Worm (Caenorhabditis elegans): ENCODE results near the gene W09D6.5.

W09D6.5 gene

DNA sequence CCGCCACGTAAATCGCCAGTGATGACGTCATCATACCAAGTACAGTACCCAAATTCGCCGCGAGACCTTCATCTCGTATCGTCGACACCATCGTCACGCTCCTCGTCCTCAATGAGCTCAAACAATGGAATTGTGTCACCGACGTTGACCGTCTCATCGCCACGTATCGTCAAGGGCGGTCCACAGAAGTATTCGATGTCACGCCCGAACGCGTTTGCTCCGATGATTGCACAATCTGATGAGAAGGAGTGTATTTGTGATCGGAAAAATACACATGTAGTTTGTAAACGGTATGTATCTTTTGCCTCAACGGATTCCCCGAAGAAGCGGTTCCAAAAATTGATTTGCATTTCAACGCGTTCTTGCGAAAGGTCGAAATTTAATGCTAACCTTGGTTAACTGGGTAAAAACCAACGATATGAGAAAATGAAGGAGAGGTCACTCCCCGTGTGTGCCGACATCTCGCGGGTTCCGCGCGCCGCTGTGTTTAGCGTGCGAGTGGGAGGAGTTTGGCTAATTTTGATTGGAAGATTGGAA lies 1.9 kb downstream of the W09D6.5 start:
- TF ChIP-seq ceh-32 (tag; optimal IDR thresholded peaks at IDR 0.05; ENCODE audit: poor library complexity) (no peak), dmd-6 (GFP tag; IDR thresholded peaks at IDR 0.05) (0 out of 2 replicates have a peak, but pooled peaks have one; percentile 23), fos-1 (tag; optimal IDR thresholded peaks at IDR 0.05) (no peak), nhr-42 (GFP tag; IDR thresholded peaks at IDR 0.05) (peak; percentile 45; the same call in 1 of the 2 replicates), saeg-2 (GFP tag; IDR thresholded peaks at IDR 0.05) (no peak), mxl-2 (GFP tag; conservative IDR thresholded peaks at IDR 0.05) (no peak), nhr-48 (tag; optimal IDR thresholded peaks at IDR 0.05) (no peak), zfp-2 (tag; optimal IDR thresholded peaks at IDR 0.05) (no peak), duxl-1 (tag; optimal IDR thresholded peaks at IDR 0.05; ENCODE audit: poor library complexity) (peak; percentile 59), nhr-10 (tag; optimal IDR thresholded peaks at IDR 0.05) (no peak), D1046.2 (GFP tag; IDR thresholded peaks at IDR 0.05) (no peak), php-3 (GFP tag; IDR thresholded peaks at IDR 0.05) (no peak), nhr-28 (tag; optimal IDR thresholded peaks at IDR 0.05) (no peak), set-16 (GFP tag; IDR thresholded peaks at IDR 0.05) (no peak), arid-1 (GFP tag; conservative IDR thresholded peaks at IDR 0.05) (no peak; the same call in 1 of the 2 replicates), sdz-12 (GFP tag; optimal IDR thresholded peaks at IDR 0.05) (peak; percentile 19), hmg-1.1 (GFP tag; IDR thresholded peaks at IDR 0.05) (peak; percentile 33; the same call in 1 of the 2 replicates), lin-39 (tag; optimal IDR thresholded peaks at IDR 0.05) (no peak), lir-3 (tag; optimal IDR thresholded peaks at IDR 0.05) (no peak), vab-7 (GFP tag; IDR thresholded peaks at IDR 0.05) (peak; percentile 42; the same call in 1 of the 2 replicates), tra-1 (GFP tag; IDR thresholded peaks at IDR 0.05) (no peak), skn-1 (tag; optimal IDR thresholded peaks at IDR 0.05) (no peak), nhr-111 (GFP tag; optimal IDR thresholded peaks at IDR 0.05) (no peak), hlh-30 (tag; optimal IDR thresholded peaks at IDR 0.05; ENCODE audit: insufficient read depth) (no peak), dmd-8 (GFP tag; IDR thresholded peaks at IDR 0.05) (0 out of 2 replicates have a peak, but pooled peaks have one; percentile 55), F37D6.2 (tag; optimal IDR thresholded peaks at IDR 0.05) (no peak), ZK337.2 (GFP tag; IDR thresholded peaks at IDR 0.05) (peak; percentile 48; the same call in 1 of the 2 replicates), lim-7 (GFP tag; IDR thresholded peaks at IDR 0.05) (peak; percentile 66; the same call in 1 of the 2 replicates), spr-1 (tag; optimal IDR thresholded peaks at IDR 0.05) (peak; percentile 24), dve-1 (tag; optimal IDR thresholded peaks at IDR 0.05; ENCODE audit: insufficient read depth) (peak; percentile 40), lin-15B (tag; optimal IDR thresholded peaks at IDR 0.05) (no peak), dmd-9 (GFP tag; IDR thresholded peaks at IDR 0.05) (0 out of 2 replicates have a peak, but pooled peaks have one; percentile 17), ceh-44 (GFP tag; IDR thresholded peaks at IDR 0.05) (no peak), ztf-7 (tag; optimal IDR thresholded peaks at IDR 0.05) (no peak), daf-19 (GFP tag; conservative IDR thresholded peaks at IDR 0.05) (no peak), snpc-1.2 (GFP tag; IDR thresholded peaks at IDR 0.05) (peak; percentile 70; the same call in 1 of the 2 replicates), lsy-2 (tag; optimal IDR thresholded peaks at IDR 0.05) (peak in 1 of 2 experiments; percentile 54), mep-1 (tag; optimal IDR thresholded peaks at IDR 0.05) (peak; percentile 49), daf-16 (GFP tag; optimal IDR thresholded peaks at IDR 0.05) (no peak), daf-16 (tag; optimal IDR thresholded peaks at IDR 0.05) (peak; percentile 64), unc-39 (tag; optimal IDR thresholded peaks at IDR 0.05) (no peak), Y48G9A.11 (GFP tag; IDR thresholded peaks at IDR 0.05) (no peak), rbr-2 (tag; optimal IDR thresholded peaks at IDR 0.05) (no peak), zip-11 (GFP tag; IDR thresholded peaks at IDR 0.05) (no peak), egl-27 (tag; optimal IDR thresholded peaks at IDR 0.05) (no peak), T26A8.4 (GFP tag; IDR thresholded peaks at IDR 0.05) (peak; percentile 65), ceh-20 (GFP tag; IDR thresholded peaks at IDR 0.05) (no peak), nhr-77 (tag; optimal IDR thresholded peaks at IDR 0.05) (no peak), ztf-11 (tag; optimal IDR thresholded peaks at IDR 0.05) (no peak), lin-13 (GFP tag; optimal IDR thresholded peaks at IDR 0.05) (peak; percentile 30), ZK546.5 (tag; optimal IDR thresholded peaks at IDR 0.05) (no peak)

Data from whole organism, L4 larva.